Worm (Caenorhabditis elegans) whole organism, midembryonic: ENCODE results near the gene srbc-49.
"Not testable (repeated sequence)": the region's sequence is repeated elsewhere in the genome, so short reads cannot be mapped to it uniquely, and the experiment has no call there.

Experiments
- T22C8.4 ChIP-seq: fragments of 200-800 bp; sonication (Bioruptor generic); IDR thresholded peaks from 2 replicates; pipeline ENCODE4 v1.3.6; 2022; ENCODE audit warnings: missing genetic modification characterization, missing compliant biosample characterization
- cog-1 ChIP-seq: sonication (generic microtip); optimal IDR thresholded peaks from 2 replicates; lab custom pipeline; 2016; ENCODE audit warnings: missing genetic modification characterization, missing compliant biosample characterization
- flt-1 ChIP-seq: fragments of 200-800 bp; sonication (Bioruptor generic); IDR thresholded peaks from 2 replicates; pipeline ENCODE4 v1.3.6; 2022; ENCODE audit warnings: missing genetic modification characterization, missing compliant biosample characterization
- klf-2 ChIP-seq: fragments of 200-800 bp; sonication (Bioruptor generic); conservative IDR thresholded peaks from 2 replicates; pipeline ENCODE4 v1.3.6; 2022; ENCODE audit warnings: missing genetic modification reagents, missing genetic modification characterization, missing compliant biosample characterization
- med-1 ChIP-seq: sonication (generic microtip); optimal IDR thresholded peaks from 2 replicates; lab custom pipeline; 2017; ENCODE audit warnings: missing genetic modification characterization, mild to moderate bottlenecking, missing compliant biosample characterization, antibody characterized with exemption, missing genetic modification reagents; ENCODE audit not compliant: insufficient read depth
- ref-1 ChIP-seq: fragments of 200-800 bp; sonication (Bioruptor generic); conservative IDR thresholded peaks from 2 replicates; pipeline ENCODE4 v1.3.6; 2022; ENCODE audit warnings: missing genetic modification reagents, missing genetic modification characterization, missing compliant biosample characterization
- tab-1 ChIP-seq: fragments of 200-800 bp; sonication (Bioruptor generic); IDR thresholded peaks from 2 replicates; pipeline ENCODE4 v1.3.6; 2022; ENCODE audit warnings: missing genetic modification characterization, missing compliant biosample characterization
- ztf-23 ChIP-seq: fragments of 200-800 bp; sonication (Bioruptor generic); IDR thresholded peaks from 2 replicates; pipeline ENCODE4 v1.3.6; 2022; ENCODE audit warnings: missing genetic modification reagents, missing genetic modification characterization, missing compliant biosample characterization
- ztf-29 ChIP-seq: fragments of 200-800 bp; sonication (Bioruptor generic); IDR thresholded peaks from 2 replicates; pipeline ENCODE4 v1.3.6; 2022; ENCODE audit warnings: missing genetic modification reagents, missing genetic modification characterization, missing compliant biosample characterization

srbc-49 gene

DNA sequence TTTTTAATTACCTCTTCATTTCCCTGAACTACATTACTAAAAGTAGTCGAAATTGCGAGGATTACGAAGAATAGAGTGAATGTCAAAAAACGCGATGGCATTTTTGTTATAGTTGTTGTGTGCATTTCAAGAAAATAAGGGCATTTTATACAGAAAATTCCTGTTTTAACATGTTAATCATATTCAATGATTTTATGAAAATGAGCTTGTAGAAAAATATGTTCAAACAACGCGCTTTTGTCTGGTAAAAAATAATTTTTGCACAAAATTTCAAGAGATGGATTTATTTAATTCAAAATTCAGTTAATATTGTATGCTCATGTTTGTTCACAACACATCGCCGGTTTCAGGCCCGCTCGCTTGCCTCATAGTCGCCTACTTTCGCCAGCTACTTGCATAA, 23.4 kb upstream of the srbc-49 start, which contains the start of gene T26E4.10:
T26E4.10 (minus strand) TSS at position 101 of the 400 bp plus-strand sequence.
- TF ChIP-seq ztf-23 (GFP tag; lab: Robert Waterston, UW) (no peak), ref-1 (GFP tag; lab: Robert Waterston, UW) (no peak), klf-2 (GFP tag; lab: Robert Waterston, UW) (no peak)

- not testable (repeated sequence) for TF ChIP-seq T22C8.4, flt-1, tab-1 (GFP tag; lab: Robert Waterston, UW)
These were observed 18.9 kb upstream of the srbc-49 start, which contains the start of gene T26E4.9 for ce11 chrV:15802623-15803022. TSS of gene T26E4.9 (minus strand) at chrV:15802723.

- not testable (repeated sequence) for TF ChIP-seq ztf-23 (GFP tag; lab: Robert Waterston, UW); ztf-29; T22C8.4 (GFP tag; lab: Robert Waterston, UW)
These were observed 18.4 kb upstream of the srbc-49 start, which contains the start of gene srd-27 for ce11 chrV:15803079-15803478. TSS of gene srd-27 (plus strand) at chrV:15803379.

DNA sequence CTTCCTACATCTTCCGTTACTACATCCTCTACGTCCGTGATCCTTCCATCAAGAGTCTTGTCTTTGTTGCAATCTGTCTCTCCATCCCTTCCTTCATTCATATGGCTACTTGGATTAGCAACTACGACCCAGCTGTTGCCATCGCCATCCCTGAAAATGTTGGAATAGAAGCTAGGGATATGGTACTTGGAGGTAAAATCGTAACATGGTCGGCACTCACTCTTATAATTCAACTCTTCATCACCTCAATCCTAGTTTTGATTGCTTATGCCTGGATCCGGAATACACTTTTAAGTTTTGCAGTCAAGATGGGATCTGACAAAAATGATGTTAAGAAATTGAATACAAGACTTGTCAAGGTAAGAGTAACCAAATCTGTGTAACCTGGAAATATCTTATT, 17.8 kb upstream of the srbc-49 start, which contains the start of gene T26E4.18:
T26E4.18 (minus strand) TSS at position 101 of the 400 bp plus-strand sequence.
- not testable (repeated sequence) for TF ChIP-seq ztf-23 (GFP tag; lab: Robert Waterston, UW); ref-1 (GFP tag; lab: Robert Waterston, UW); ztf-29

ce11 chrV:15807420-15807819, 14.1 kb upstream of the srbc-49 start, which contains the start of gene srsx-38:
TSS of gene srsx-38 (minus strand) at chrV:15807520.
- not testable (repeated sequence) for TF ChIP-seq ztf-29; med-1 (GFP tag; lab: Kevin White, UChicago); flt-1 (GFP tag; lab: Robert Waterston, UW)

ce11 chrV:15809543-15809942, 12.0 kb upstream of the srbc-49 start, which contains the start of gene srsx-36:
TSS of gene srsx-36 (minus strand) at chrV:15809643.
- TF ChIP-seq ztf-23 (GFP tag; lab: Robert Waterston, UW) (no peak), T22C8.4 (GFP tag; lab: Robert Waterston, UW) (no peak), klf-2 (GFP tag; lab: Robert Waterston, UW) (no peak)

- TF ChIP-seq flt-1 (GFP tag; lab: Robert Waterston, UW) (no peak), ref-1 (GFP tag; lab: Robert Waterston, UW) (no peak), ztf-23 (GFP tag; lab: Robert Waterston, UW) (no peak), T22C8.4 (GFP tag; lab: Robert Waterston, UW) (no peak), ztf-29 (no peak), med-1 (GFP tag; lab: Kevin White, UChicago) (no peak), cog-1 (tag; lab: Kevin White, UChicago) (no peak), klf-2 (GFP tag; lab: Robert Waterston, UW) (no peak), tab-1 (GFP tag; lab: Robert Waterston, UW) (no peak)
These were observed 11.1 kb upstream of the srbc-49 start, which contains the start of gene F54B8.1 for ce11 chrV:15810446-15810845. TSS of gene F54B8.1 (plus strand) at chrV:15810746.

DNA sequence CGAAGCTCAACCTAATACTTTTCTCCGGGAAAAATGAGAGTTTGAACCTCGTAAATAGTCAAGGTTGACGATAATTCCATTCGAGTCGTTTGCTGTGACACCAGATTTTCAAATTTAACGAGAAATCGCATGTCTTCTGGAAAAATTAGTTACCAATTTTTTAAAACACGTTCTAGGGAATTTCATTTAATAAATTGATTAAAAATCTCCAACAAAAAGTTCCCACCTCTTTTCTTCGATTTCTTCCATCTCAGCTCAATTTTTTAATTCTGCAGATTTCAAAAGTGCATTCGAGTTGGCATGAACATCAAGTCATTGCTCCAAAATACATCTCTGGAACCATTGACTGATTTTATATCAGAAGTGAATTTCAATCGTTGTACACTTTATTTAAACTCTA, 9.5 kb upstream of the srbc-49 start, which contains the start of gene nhr-282:
nhr-282 (plus strand) TSS at position 301 of the 400 bp plus-strand sequence.
- not testable (repeated sequence) for TF ChIP-seq ztf-23, ref-1, flt-1 (GFP tag; lab: Robert Waterston, UW)

DNA sequence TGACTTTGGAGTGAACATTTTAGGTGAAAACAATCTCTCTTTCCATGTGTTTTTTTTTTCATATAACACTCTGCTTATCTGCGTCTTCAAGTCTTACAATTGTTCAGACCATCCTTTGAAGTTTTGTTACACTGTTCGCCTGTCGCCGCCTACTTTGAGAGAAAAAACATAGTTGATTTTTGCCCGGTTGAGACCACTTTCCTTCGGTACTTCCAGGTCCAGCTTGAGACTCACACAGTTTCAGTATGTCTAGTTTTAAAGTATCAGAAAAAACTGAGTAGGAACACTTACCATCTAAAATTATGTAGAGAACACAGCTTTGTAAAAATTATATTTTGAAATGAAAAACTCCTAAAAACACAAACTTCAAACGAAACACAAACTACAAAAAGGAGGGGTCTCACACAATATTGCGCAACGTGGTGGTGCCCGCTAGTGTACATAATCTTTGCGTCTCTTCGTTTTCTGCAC, 5.5 kb upstream of the srbc-49 start, which contains the start of the genes fbxa-69 and F54B8.4:
fbxa-69 (minus strand) TSS at position 10 of the 471 bp plus-strand sequence.
F54B8.4 (plus strand) TSS at position 421 of the 471 bp plus-strand sequence.
- TF ChIP-seq med-1 (GFP tag; lab: Kevin White, UChicago) (no peak), tab-1 (GFP tag; lab: Robert Waterston, UW) (no peak), cog-1 (tag; lab: Kevin White, UChicago) (no peak), ztf-29 (no peak), flt-1 (GFP tag; lab: Robert Waterston, UW) (no peak), klf-2 (GFP tag; lab: Robert Waterston, UW) (no peak), T22C8.4 (GFP tag; lab: Robert Waterston, UW) (no peak), ztf-23 (GFP tag; lab: Robert Waterston, UW) (no peak), ref-1 (GFP tag; lab: Robert Waterston, UW) (no peak)

ce11 chrV:15817746-15818145, 3.8 kb upstream of the srbc-49 start, which contains the start of gene abf-3:
TSS of gene abf-3 (minus strand) at chrV:15817846.
- no peak for TF ChIP-seq med-1 (GFP tag; lab: Kevin White, UChicago)
- TF ChIP-seq flt-1 (GFP tag; lab: Robert Waterston, UW), result no peak
- no peak for TF ChIP-seq tab-1 (GFP tag; lab: Robert Waterston, UW)
- TF ChIP-seq klf-2 (GFP tag; lab: Robert Waterston, UW), result no peak
- TF ChIP-seq ref-1 (GFP tag; lab: Robert Waterston, UW), result no peak
- no peak for TF ChIP-seq cog-1 (tag; lab: Kevin White, UChicago)
- TF ChIP-seq T22C8.4 (GFP tag; lab: Robert Waterston, UW), result no peak
- TF ChIP-seq ztf-29, result no peak
- TF ChIP-seq ztf-23 (GFP tag; lab: Robert Waterston, UW), result no peak
